Worm (Caenorhabditis elegans) whole organism, late embryonic: ENCODE data around the gene srbc-68.

Experiments used
- C08G9.2 ChIP-seq: sonication (generic microtip); optimal IDR thresholded peaks from 2 replicates; lab custom pipeline; 2016; ENCODE audit warnings: mild to moderate bottlenecking, missing genetic modification characterization, moderate library complexity, missing compliant biosample characterization
- K02D7.2 ChIP-seq: sonication (generic microtip); optimal IDR thresholded peaks from 2 replicates; lab custom pipeline; 2017; ENCODE audit warnings: mild to moderate bottlenecking, missing genetic modification characterization, missing compliant biosample characterization
- K09A11.1 ChIP-seq: sonication (generic microtip); optimal IDR thresholded peaks from 2 replicates; lab custom pipeline; 2017; ENCODE audit warnings: antibody characterized with exemption, mild to moderate bottlenecking, missing genetic modification characterization, missing compliant biosample characterization; ENCODE audit not compliant: insufficient read depth
- T23F11.4 ChIP-seq: fragments of 200-800 bp; sonication (Bioruptor generic); optimal IDR thresholded peaks from 2 replicates; lab custom pipeline; 2018; ENCODE audit warnings: mild to moderate bottlenecking, missing genetic modification characterization, missing compliant biosample characterization
- ama-1 ChIP-seq: fragments of 150-350 bp; optimal IDR thresholded peaks from 2 replicates; lab custom pipeline; 2014
- ceh-18 ChIP-seq: sonication (generic microtip); optimal IDR thresholded peaks from 2 replicates; lab custom pipeline; 2016; ENCODE audit warnings: missing genetic modification characterization, missing compliant biosample characterization
- ceh-19 ChIP-seq: fragments of 200-800 bp; sonication (Bioruptor generic); optimal IDR thresholded peaks from 2 replicates; lab custom pipeline; 2018; ENCODE audit warnings: mild to moderate bottlenecking, missing genetic modification characterization, missing compliant biosample characterization
- ceh-2 ChIP-seq: sonication (generic microtip); optimal IDR thresholded peaks from 2 replicates; lab custom pipeline; 2016; ENCODE audit warnings: missing genotype, missing genetic modification characterization, missing compliant biosample characterization
- ceh-22 ChIP-seq: sonication (generic microtip); optimal IDR thresholded peaks from 2 replicates; lab custom pipeline; 2017; ENCODE audit warnings: missing biosample characterization, missing genetic modification characterization
- ceh-30 ChIP-seq: fragments of 150-350 bp; optimal IDR thresholded peaks from 2 replicates; lab custom pipeline; 2014; ENCODE audit warnings: missing biosample characterization, missing genetic modification characterization
- ceh-34 ChIP-seq: sonication (generic microtip); optimal IDR thresholded peaks from 2 replicates; lab custom pipeline; 2016; ENCODE audit warnings: mild to moderate bottlenecking, missing genetic modification characterization, missing compliant biosample characterization
- ceh-45 ChIP-seq: fragments of 200-800 bp; sonication (Bioruptor generic); IDR thresholded peaks from 2 replicates; pipeline ENCODE4 v1.3.6; 2022; ENCODE audit warnings: missing genetic modification reagents, missing genetic modification characterization, missing compliant biosample characterization
- ceh-9 ChIP-seq: sonication (generic microtip); optimal IDR thresholded peaks from 2 replicates; lab custom pipeline; 2016; ENCODE audit warnings: mild to moderate bottlenecking, missing genetic modification characterization, inconsistent platforms, missing compliant biosample characterization
- che-1 ChIP-seq: sonication (generic microtip); optimal IDR thresholded peaks from 2 replicates; lab custom pipeline; 2016; ENCODE audit warnings: mild to moderate bottlenecking, missing genetic modification characterization, missing compliant biosample characterization
- dmd-4 ChIP-seq: sonication (generic microtip); optimal IDR thresholded peaks from 2 replicates; lab custom pipeline; 2016; ENCODE audit warnings: borderline replicate concordance, missing genetic modification characterization, missing compliant biosample characterization
- dve-1 ChIP-seq: sonication (generic microtip); optimal IDR thresholded peaks from 2 replicates; lab custom pipeline; 2017; ENCODE audit warnings: antibody characterized with exemption, mild to moderate bottlenecking, missing genetic modification characterization, missing compliant biosample characterization
- elt-2 ChIP-seq: sonication (generic microtip); optimal IDR thresholded peaks from 2 replicates; lab custom pipeline; 2016; ENCODE audit warnings: missing genetic modification reagents, missing genetic modification characterization, missing compliant biosample characterization
- ets-4 ChIP-seq: sonication (generic microtip); optimal IDR thresholded peaks from 2 replicates; lab custom pipeline; 2016; ENCODE audit warnings: missing genetic modification characterization, missing compliant biosample characterization
- eyg-1 ChIP-seq: sonication (generic microtip); optimal IDR thresholded peaks from 2 replicates; lab custom pipeline; 2016; ENCODE audit warnings: missing genotype, missing genetic modification characterization, missing compliant biosample characterization
- fax-1 ChIP-seq: sonication (generic microtip); optimal IDR thresholded peaks from 2 replicates; lab custom pipeline; 2016; ENCODE audit warnings: missing genotype, missing genetic modification characterization, missing compliant biosample characterization
- fkh-10 ChIP-seq: fragments of 150-350 bp; optimal IDR thresholded peaks from 2 replicates; lab custom pipeline; 2014; ENCODE audit warnings: missing biosample characterization, missing genetic modification reagents, missing genetic modification characterization
- hlh-13 ChIP-seq: fragments of 200-800 bp; sonication (Bioruptor generic); optimal IDR thresholded peaks from 2 replicates; lab custom pipeline; 2018; ENCODE audit warnings: mild to moderate bottlenecking, missing genetic modification characterization, missing compliant biosample characterization
- hlh-6 ChIP-seq: sonication (generic microtip); optimal IDR thresholded peaks from 2 replicates; lab custom pipeline; 2016; ENCODE audit warnings: missing genotype, missing genetic modification characterization, missing compliant biosample characterization
- hlh-8 ChIP-seq: sonication (generic microtip); optimal IDR thresholded peaks from 2 replicates; lab custom pipeline; 2016; ENCODE audit warnings: missing genotype, missing genetic modification characterization, missing compliant biosample characterization
- lin-11 ChIP-seq: fragments of 200-800 bp; sonication (Bioruptor generic); optimal IDR thresholded peaks from 2 replicates; lab custom pipeline; 2018; ENCODE audit warnings: mild to moderate bottlenecking, missing genetic modification characterization, missing compliant biosample characterization
- madf-2 ChIP-seq: sonication (generic microtip); optimal IDR thresholded peaks from 2 replicates; lab custom pipeline; 2017; ENCODE audit warnings: missing genetic modification characterization, missing compliant biosample characterization
- mec-3 ChIP-seq: sonication (generic microtip); optimal IDR thresholded peaks from 2 replicates; lab custom pipeline; 2016; ENCODE audit warnings: borderline replicate concordance, missing genetic modification characterization, missing compliant biosample characterization
- nhr-232 ChIP-seq: sonication (generic microtip); optimal IDR thresholded peaks from 2 replicates; lab custom pipeline; 2016; ENCODE audit warnings: missing genetic modification characterization, missing compliant biosample characterization
- odd-2 ChIP-seq: sonication (generic microtip); optimal IDR thresholded peaks from 2 replicates; lab custom pipeline; 2017; ENCODE audit warnings: antibody characterized with exemption, mild to moderate bottlenecking, missing genetic modification characterization, missing compliant biosample characterization
- pag-3 ChIP-seq: sonication (generic microtip); optimal IDR thresholded peaks from 2 replicates; lab custom pipeline; 2016; ENCODE audit warnings: missing compliant biosample characterization, missing genetic modification characterization, borderline replicate concordance
- pat-9 ChIP-seq: fragments of 200-800 bp; sonication (Bioruptor generic); optimal IDR thresholded peaks from 2 replicates; lab custom pipeline; 2018; ENCODE audit warnings: mild to moderate bottlenecking, missing genetic modification characterization, moderate library complexity, missing compliant biosample characterization
- pax-1 ChIP-seq: fragments of 150-350 bp; optimal IDR thresholded peaks from 2 replicates; lab custom pipeline; 2014; ENCODE audit warnings: missing biosample characterization, missing genetic modification characterization
- pha-2 ChIP-seq: sonication (generic microtip); optimal IDR thresholded peaks from 2 replicates; lab custom pipeline; 2017; ENCODE audit warnings: mild to moderate bottlenecking, missing genetic modification characterization, missing compliant biosample characterization
- pros-1 ChIP-seq: fragments of 150-350 bp; optimal IDR thresholded peaks from 2 replicates; lab custom pipeline; 2014; ENCODE audit warnings: missing biosample characterization, missing genetic modification reagents, missing genetic modification characterization
- ref-2 ChIP-seq: sonication (generic microtip); optimal IDR thresholded peaks from 2 replicates; lab custom pipeline; 2016; ENCODE audit warnings: missing genetic modification characterization, missing compliant biosample characterization
- sdc-2 ChIP-seq: sonication (generic microtip); optimal IDR thresholded peaks from 2 replicates; lab custom pipeline; 2016; ENCODE audit warnings: missing genotype, missing genetic modification characterization, missing compliant biosample characterization
- sox-2 ChIP-seq: fragments of 200-800 bp; sonication (Bioruptor generic); IDR thresholded peaks from 2 replicates; pipeline ENCODE4 v1.3.6; 2022; ENCODE audit warnings: missing genetic modification reagents, missing genetic modification characterization, missing compliant biosample characterization
- tbx-7 ChIP-seq: sonication (generic microtip); optimal IDR thresholded peaks from 2 replicates; lab custom pipeline; 2016; ENCODE audit warnings: missing genotype, missing genetic modification characterization, missing compliant biosample characterization
- unc-3 ChIP-seq, 2 experiments: fragments of 200-800 bp in 1 of 2; sonication (Bioruptor generic) in 1 of 2; sonication (generic microtip) in 1 of 2; conservative IDR thresholded peaks in 1 of 2; optimal IDR thresholded peaks in 1 of 2; 2 replicates each; pipeline versions ENCODE4 v1.3.6 to Lab custom; 2016 to 2022; ENCODE audit warnings: missing compliant biosample characterization in 2 of 2, missing genetic modification characterization in 2 of 2, missing genetic modification reagents in 1 of 2
- zip-5 ChIP-seq: sonication (generic microtip); optimal IDR thresholded peaks from 2 replicates; lab custom pipeline; 2016; ENCODE audit warnings: missing genetic modification characterization, missing compliant biosample characterization

The srbc-68 gene

DNA sequence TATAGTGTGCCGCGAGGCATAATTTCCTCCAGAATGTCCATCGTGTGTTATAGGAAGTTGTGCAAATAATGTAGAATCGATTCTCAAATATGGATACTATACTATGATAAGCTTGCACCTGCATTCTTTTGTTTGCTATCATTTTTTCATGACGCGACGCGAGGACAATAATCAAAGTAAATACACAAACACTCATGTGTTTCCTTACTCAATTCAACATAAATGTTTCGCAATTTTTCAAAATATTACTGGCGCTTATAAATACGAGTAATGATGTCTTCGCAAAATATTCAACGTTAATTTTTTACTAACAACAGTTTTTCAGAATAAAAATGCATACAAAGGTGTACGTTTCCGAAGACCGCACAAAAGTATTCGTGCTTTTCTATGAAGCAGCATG is 23.2 kb downstream of the srbc-68 start, which contains the start of gene irg-1:
TSS of gene irg-1 (plus strand) at position 326 of the 400 bp plus-strand sequence.
- TF ChIP-seq madf-2 (tag; lab: Kevin White, UChicago) (no peak), ceh-19 (GFP tag; lab: Kevin White, UChicago) (no peak), unc-3 (GFP tag; conservative IDR thresholded peaks at IDR 0.05; lab: Robert Waterston, UW) (no peak), unc-3 (tag; optimal IDR thresholded peaks at IDR 0.05; lab: Kevin White, UChicago) (no peak)

DNA sequence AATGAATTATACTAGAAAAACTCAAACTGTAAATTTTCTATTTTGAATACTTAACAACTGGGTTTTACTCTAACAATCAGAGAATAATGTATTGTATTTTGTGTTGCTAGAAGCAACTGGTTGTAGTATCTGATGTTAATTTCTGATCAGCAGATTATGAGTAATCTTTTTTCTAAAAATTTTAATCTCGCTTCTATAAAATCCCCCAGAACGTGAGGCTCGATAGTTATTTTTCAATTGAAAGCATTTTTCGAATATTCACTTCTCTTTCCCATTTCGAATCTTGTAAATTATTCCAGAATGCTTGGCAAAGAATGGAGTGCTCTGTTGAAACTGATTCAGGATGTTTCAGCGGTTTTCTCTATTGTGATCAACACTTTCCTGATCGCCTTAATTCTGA is 28.5 kb downstream of the srbc-68 start, which contains the start of gene str-227:
TSS of gene str-227 (plus strand) at position 301 of the 400 bp plus-strand sequence.
- TF ChIP-seq dmd-4 (tag; lab: Kevin White, UChicago): no peak
- TF ChIP-seq tbx-7 (tag; lab: Kevin White, UChicago): no peak
- no peak for TF ChIP-seq che-1
- TF ChIP-seq mec-3 (tag; lab: Kevin White, UChicago): no peak
- no peak for TF ChIP-seq C08G9.2
- TF ChIP-seq ceh-45: no peak
- no peak for TF ChIP-seq nhr-232 (tag; lab: Kevin White, UChicago)
- no peak for TF ChIP-seq pha-2 (tag; lab: Kevin White, UChicago)
- TF ChIP-seq ceh-22: no peak

DNA sequence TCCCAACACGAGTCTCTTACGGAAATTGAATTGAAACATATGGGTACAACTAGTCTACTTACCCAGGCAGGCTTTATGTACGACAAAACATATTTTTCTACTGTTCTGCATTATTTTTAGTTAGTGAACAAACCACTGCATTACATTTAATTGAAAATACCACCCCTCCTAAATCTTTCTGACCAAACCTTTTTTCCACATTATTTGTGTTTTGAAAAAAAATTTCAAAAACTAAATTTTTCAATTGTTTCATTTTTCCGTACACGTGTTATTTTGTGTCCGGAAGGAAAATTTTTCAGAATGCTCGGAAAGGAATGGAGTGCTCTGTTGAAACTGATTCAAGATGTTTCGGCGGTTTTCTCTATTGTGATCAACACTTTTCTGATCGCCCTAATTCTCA is 34.0 kb downstream of the srbc-68 start, which contains the start of gene str-226:
TSS of gene str-226 (plus strand) at position 301 of the 400 bp plus-strand sequence.
- TF ChIP-seq fkh-10 (GFP tag; lab: Kevin White, UChicago): no peak
- TF ChIP-seq pros-1 (tag; lab: Kevin White, UChicago): no peak
- no peak for TF ChIP-seq ets-4 (tag; lab: Kevin White, UChicago)
- no peak for TF ChIP-seq ceh-30
- TF ChIP-seq pag-3: no peak
- no peak for TF ChIP-seq ama-1
- no peak for TF ChIP-seq hlh-6
- TF ChIP-seq sdc-2 (tag; lab: Kevin White, UChicago): no peak
- TF ChIP-seq pax-1: no peak
- no peak for TF ChIP-seq zip-5 (tag; lab: Kevin White, UChicago)
- no peak for TF ChIP-seq dve-1 (tag; lab: Kevin White, UChicago)
- no peak for TF ChIP-seq K09A11.1 (tag; lab: Kevin White, UChicago)
- TF ChIP-seq sox-2: no peak
- TF ChIP-seq ref-2 (tag; lab: Kevin White, UChicago): no peak
- no peak for TF ChIP-seq pat-9 (tag; lab: Kevin White, UChicago)
- no peak for TF ChIP-seq eyg-1 (tag; lab: Kevin White, UChicago)
- no peak for TF ChIP-seq ceh-34 (tag; lab: Kevin White, UChicago)

DNA sequence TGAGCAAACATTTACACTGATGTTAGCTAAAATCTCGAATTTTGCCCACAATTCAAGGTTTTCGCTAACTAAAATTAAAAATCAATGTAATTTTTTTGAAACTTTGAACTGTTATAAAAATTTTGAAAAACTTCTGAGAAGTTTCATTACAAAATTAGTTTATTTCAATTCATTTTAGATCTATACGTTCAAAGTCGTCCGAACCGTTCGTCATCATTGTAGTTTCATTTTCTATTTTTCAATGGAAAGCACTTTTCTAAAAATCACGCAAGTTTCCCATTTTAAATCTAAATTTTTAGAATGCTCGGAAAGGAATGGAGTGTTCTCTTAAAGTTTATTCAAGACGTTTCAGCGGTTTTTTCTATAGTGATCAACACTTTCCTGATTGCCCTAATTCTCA is 36.5 kb downstream of the srbc-68 start, which contains the start of gene str-228:
TSS of gene str-228 (plus strand) at position 301 of the 400 bp plus-strand sequence.
- TF ChIP-seq fax-1 (tag; lab: Kevin White, UChicago) (no peak), C08G9.2 (no peak)
- TF ChIP-seq, all 69 proteins: peak for 0

DNA sequence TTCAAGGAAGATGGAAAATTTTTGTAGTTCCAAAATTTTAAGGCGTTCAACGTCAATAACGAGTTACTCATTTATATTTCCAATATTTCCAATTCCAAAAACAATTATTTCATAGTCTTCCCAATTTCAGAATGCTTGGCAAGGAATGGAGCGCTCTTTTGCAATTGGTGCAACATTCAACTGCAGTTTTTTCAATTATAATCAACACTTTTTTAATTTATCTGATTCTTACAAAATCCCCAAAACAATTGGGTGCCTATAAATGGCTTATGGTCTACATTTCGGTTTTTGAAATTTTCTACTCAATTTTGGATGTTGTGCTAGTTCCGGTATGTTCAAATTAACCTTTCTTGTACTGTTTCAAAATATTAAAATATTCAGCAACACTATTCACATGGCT is 38.7 kb downstream of the srbc-68 start, which contains the start of gene str-225:
TSS of gene str-225 (plus strand) at position 132 of the 400 bp plus-strand sequence.
- TF ChIP-seq T23F11.4 (GFP tag; lab: Kevin White, UChicago) (no peak), ceh-2 (no peak), ceh-19 (GFP tag; lab: Kevin White, UChicago) (no peak), ets-4 (tag; lab: Kevin White, UChicago) (no peak), madf-2 (tag; lab: Kevin White, UChicago) (no peak), dve-1 (tag; lab: Kevin White, UChicago) (no peak), ceh-9 (tag; lab: Kevin White, UChicago) (no peak), C08G9.2 (no peak), hlh-13 (GFP tag; lab: Kevin White, UChicago) (no peak), hlh-8 (tag; lab: Kevin White, UChicago) (no peak), ref-2 (tag; lab: Kevin White, UChicago) (no peak), ceh-18 (tag; lab: Kevin White, UChicago) (no peak), ceh-30 (no peak), elt-2 (no peak), fax-1 (tag; lab: Kevin White, UChicago) (no peak), lin-11 (no peak), eyg-1 (tag; lab: Kevin White, UChicago) (no peak), odd-2 (tag; lab: Kevin White, UChicago) (no peak), K02D7.2 (tag; lab: Kevin White, UChicago) (no peak)
